ENCODE assay signal across 5 fruit fly cellular contexts in the genomic region with DNA sequence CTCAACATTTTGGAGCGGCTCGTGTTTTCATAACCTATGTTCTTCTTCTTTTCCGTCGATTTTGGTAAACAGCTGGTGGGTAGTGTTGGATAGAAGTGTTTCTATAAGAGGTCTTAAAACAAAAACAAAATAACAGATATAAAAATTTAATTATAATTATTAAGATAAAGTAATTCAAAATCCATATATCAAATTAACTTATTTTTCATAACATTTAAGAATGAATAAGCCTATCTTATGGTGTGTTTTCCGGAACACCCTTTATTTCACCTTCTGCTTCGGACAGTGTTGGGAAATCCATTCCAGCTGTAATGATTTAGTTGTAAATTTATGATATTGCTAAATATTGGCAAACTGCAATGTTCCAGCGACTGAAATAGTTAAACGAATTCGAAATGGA.
TF ChIP-seq lines count a peak whose summit lies in the region.

TSS of gene mRpS2 (minus strand) at position 64 of the 400 bp plus-strand sequence.
TSS of gene Mon1 (plus strand) at position 286 of the 400 bp plus-strand sequence.

- peak; percentile 37 for TF ChIP-seq CTCF in whole organism, embryonic (GFP tag; optimal IDR thresholded peaks at IDR 0.05; lab: Kevin White, UChicago)

TF ChIP-seq in whole organism, adult, 20 proteins besides CTCF, POLR2A, EP300 and RAD21 (continues in another document):
- TF ChIP-seq Crg-1 (GFP tag; optimal IDR thresholded peaks at IDR 0.05; lab: Kevin White, UChicago), result peak; percentile 93
- TF ChIP-seq CG33017 (tag; optimal IDR thresholded peaks at IDR 0.05; lab: Kevin White, UChicago), result peak; percentile 97
- TF ChIP-seq tj (GFP tag; optimal IDR thresholded peaks at IDR 0.05; lab: Kevin White, UChicago), result peak; percentile 68
- TF ChIP-seq CG1620 (GFP tag; optimal IDR thresholded peaks at IDR 0.05; lab: Kevin White, UChicago), result peak; percentile 87
- peak; percentile 93 for TF ChIP-seq CG7045 (GFP tag; optimal IDR thresholded peaks at IDR 0.05; lab: Kevin White, UChicago)
- peak; percentile 92 for TF ChIP-seq CG11617 (GFP tag; optimal IDR thresholded peaks at IDR 0.05; lab: Kevin White, UChicago)
- TF ChIP-seq cic (GFP tag; optimal IDR thresholded peaks at IDR 0.05; lab: Kevin White, UChicago), result peak; percentile 38
- peak; percentile 81 for TF ChIP-seq Mnt (GFP tag; optimal IDR thresholded peaks at IDR 0.05; lab: Kevin White, UChicago)
- TF ChIP-seq CG14711 (tag; optimal IDR thresholded peaks at IDR 0.05; lab: Kevin White, UChicago), result peak; percentile 97
- TF ChIP-seq CG5204 (GFP tag; optimal IDR thresholded peaks at IDR 0.05; lab: Kevin White, UChicago), result peak; percentile 80
- peak; percentile 72 for TF ChIP-seq Hr96 (GFP tag; optimal IDR thresholded peaks at IDR 0.05; lab: Kevin White, UChicago)
- TF ChIP-seq kay (GFP tag; lab: Kevin White, UChicago; ENCODE audit: borderline replicate concordance), result no peak
- no peak for TF ChIP-seq cnc (optimal IDR thresholded peaks at IDR 0.05; lab: Kevin White, UChicago)
- peak; percentile 89 for TF ChIP-seq toe (GFP tag; optimal IDR thresholded peaks at IDR 0.05; lab: Kevin White, UChicago)
- peak; percentile 72 for TF ChIP-seq ovo (GFP tag; optimal IDR thresholded peaks at IDR 0.05; lab: Kevin White, UChicago)
- TF ChIP-seq CG7101 (tag; optimal IDR thresholded peaks at IDR 0.05; lab: Kevin White, UChicago), result peak; percentile 98
- peak; percentile 87 for TF ChIP-seq pad (GFP tag; optimal IDR thresholded peaks at IDR 0.05; lab: Kevin White, UChicago)

TF ChIP-seq in whole organism, embryonic, 481 proteins besides CTCF, POLR2A, EP300 and RAD21 (continues in another document):
- TF ChIP-seq chn (GFP tag; optimal IDR thresholded peaks at IDR 0.05; lab: Kevin White, UChicago) (peak; percentile 90), bigmax (GFP tag; optimal IDR thresholded peaks at IDR 0.05; lab: Kevin White, UChicago) (peak; percentile 69), Mes4 (GFP tag; optimal IDR thresholded peaks at IDR 0.05; lab: Kevin White, UChicago) (peak; percentile 23), HmgZ (tag; optimal IDR thresholded peaks at IDR 0.05; lab: Kevin White, UChicago) (peak; percentile 92), Gsc (GFP tag; IDR thresholded peaks at IDR 0.05; lab: Robert Waterston, UW) (peak; percentile 62), Hr51 (GFP tag; optimal IDR thresholded peaks at IDR 0.05; lab: Kevin White, UChicago) (peak; percentile 87 to 96), Sox102F (GFP tag; optimal IDR thresholded peaks at IDR 0.05; lab: Kevin White, UChicago) (peak; percentile 96), CG30020 (tag; optimal IDR thresholded peaks at IDR 0.05; lab: Kevin White, UChicago) (peak; percentile 81), Ets97D (GFP tag; optimal IDR thresholded peaks at IDR 0.05; lab: Kevin White, UChicago) (peak; percentile 72), CG13775 (GFP tag; optimal IDR thresholded peaks at IDR 0.05; lab: Kevin White, UChicago) (peak; percentile 94), CG2889 (GFP tag; IDR thresholded peaks at IDR 0.05; lab: Robert Waterston, UW) (peak; percentile 93), fd102C (GFP tag; optimal IDR thresholded peaks at IDR 0.05; lab: Kevin White, UChicago) (peak; percentile 65), CG10147 (GFP tag; optimal IDR thresholded peaks at IDR 0.05; lab: Kevin White, UChicago) (peak; percentile 91), onecut (GFP tag; IDR thresholded peaks at IDR 0.05; lab: Robert Waterston, UW) (peak; percentile 78), CG5245 (GFP tag; optimal IDR thresholded peaks at IDR 0.05; lab: Kevin White, UChicago) (peak; percentile 91), sisA (GFP tag; IDR thresholded peaks at IDR 0.05; lab: Robert Waterston, UW) (peak; percentile 94), Atf-2 (GFP tag; optimal IDR thresholded peaks at IDR 0.05; lab: Kevin White, UChicago) (peak; percentile 76)

TF ChIP-seq in whole organism, prepupa, 60 proteins besides CTCF, POLR2A, EP300 and RAD21 (continues in another document):
- peak; percentile 92 for TF ChIP-seq achi (GFP tag; optimal IDR thresholded peaks at IDR 0.05; lab: Kevin White, UChicago)
- TF ChIP-seq CG4318 (GFP tag; optimal IDR thresholded peaks at IDR 0.05; lab: Kevin White, UChicago), result no peak
- peak; percentile 70 for TF ChIP-seq fd59A (GFP tag; optimal IDR thresholded peaks at IDR 0.05; lab: Kevin White, UChicago)
- peak; percentile 87 for TF ChIP-seq Eip75B (GFP tag; optimal IDR thresholded peaks at IDR 0.05; lab: Kevin White, UChicago)
- TF ChIP-seq CG32006 (GFP tag; optimal IDR thresholded peaks at IDR 0.05; lab: Kevin White, UChicago), result peak; percentile 92
- peak; percentile 90 for TF ChIP-seq CG34406 (GFP tag; optimal IDR thresholded peaks at IDR 0.05; lab: Kevin White, UChicago)
- TF ChIP-seq esn (GFP tag; optimal IDR thresholded peaks at IDR 0.05; lab: Kevin White, UChicago), result peak; percentile 95
- TF ChIP-seq fd85E (GFP tag; optimal IDR thresholded peaks at IDR 0.05; lab: Kevin White, UChicago), result peak; percentile 68
- TF ChIP-seq dsx (GFP tag; optimal IDR thresholded peaks at IDR 0.05; lab: Kevin White, UChicago; ENCODE audit: poor library complexity, severe bottlenecking), result peak; percentile 85
- TF ChIP-seq CG11902 (GFP tag; optimal IDR thresholded peaks at IDR 0.05; lab: Kevin White, UChicago), result peak; percentile 91
- peak; percentile 91 for TF ChIP-seq lz (GFP tag; optimal IDR thresholded peaks at IDR 0.05; lab: Kevin White, UChicago)
- no peak for TF ChIP-seq CG9139 (GFP tag; optimal IDR thresholded peaks at IDR 0.05; lab: Kevin White, UChicago)
- TF ChIP-seq CG10631 (GFP tag; optimal IDR thresholded peaks at IDR 0.05; lab: Kevin White, UChicago), result peak; percentile 97
- peak; percentile 90 for TF ChIP-seq CG8319 (GFP tag; optimal IDR thresholded peaks at IDR 0.05; lab: Kevin White, UChicago)
- no peak for TF ChIP-seq CG6808 (GFP tag; optimal IDR thresholded peaks at IDR 0.05; lab: Kevin White, UChicago)
- peak; percentile 91 for TF ChIP-seq pdm3 (GFP tag; optimal IDR thresholded peaks at IDR 0.05; lab: Kevin White, UChicago)
- peak; percentile 95 for TF ChIP-seq CG3919 (GFP tag; optimal IDR thresholded peaks at IDR 0.05; lab: Kevin White, UChicago)
- peak; percentile 58 for TF ChIP-seq CG6854 (GFP tag; optimal IDR thresholded peaks at IDR 0.05; lab: Kevin White, UChicago)

TF ChIP-seq in whole organism, pupa, 21 proteins besides CTCF, POLR2A, EP300 and RAD21 (continues in another document):
- no peak for TF ChIP-seq D1 (tag; optimal IDR thresholded peaks at IDR 0.05; lab: Kevin White, UChicago)
- TF ChIP-seq rn (GFP tag; IDR thresholded peaks at IDR 0.05; lab: Robert Waterston, UW), result peak; percentile 95
- peak; percentile 91 for TF ChIP-seq CG9948 (tag; optimal IDR thresholded peaks at IDR 0.05; lab: Kevin White, UChicago)
- TF ChIP-seq fd96Ca (GFP tag; IDR thresholded peaks at IDR 0.05; lab: Robert Waterston, UW), result peak; percentile 86
- peak; percentile 96 for TF ChIP-seq CG4496 (GFP tag; IDR thresholded peaks at IDR 0.05; lab: Robert Waterston, UW)
- peak; percentile 94 for TF ChIP-seq CG17806 (tag; optimal IDR thresholded peaks at IDR 0.05; lab: Kevin White, UChicago)
- peak; percentile 83 for TF ChIP-seq CG12605 (GFP tag; IDR thresholded peaks at IDR 0.05; lab: Robert Waterston, UW)
- TF ChIP-seq CG8301 (tag; optimal IDR thresholded peaks at IDR 0.05; lab: Kevin White, UChicago), result peak; percentile 90
- TF ChIP-seq CG32121 (GFP tag; IDR thresholded peaks at IDR 0.05; lab: Robert Waterston, UW), result peak; percentile 97
- no peak for TF ChIP-seq CG13204 (GFP tag; optimal IDR thresholded peaks at IDR 0.05; lab: Kevin White, UChicago)
- TF ChIP-seq CG14655 (GFP tag; optimal IDR thresholded peaks at IDR 0.05; lab: Kevin White, UChicago), result peak; percentile 93
- TF ChIP-seq Snoo (tag; optimal IDR thresholded peaks at IDR 0.05; lab: Kevin White, UChicago), result peak; percentile 88
- peak; percentile 53 for TF ChIP-seq gl (tag; optimal IDR thresholded peaks at IDR 0.05; lab: Kevin White, UChicago)
- peak; percentile 83 for TF ChIP-seq Pif1B (GFP tag; optimal IDR thresholded peaks at IDR 0.05; lab: Kevin White, UChicago)
- no peak for TF ChIP-seq Pif1A (GFP tag; optimal IDR thresholded peaks at IDR 0.05; lab: Kevin White, UChicago)
- peak; percentile 78 for TF ChIP-seq CG34367 (tag; optimal IDR thresholded peaks at IDR 0.05; lab: Kevin White, UChicago)
- peak; percentile 92 for TF ChIP-seq CG8159 (tag; optimal IDR thresholded peaks at IDR 0.05; lab: Kevin White, UChicago)
- peak; percentile 94 for TF ChIP-seq CG15710 (tag; optimal IDR thresholded peaks at IDR 0.05; lab: Kevin White, UChicago)
- TF ChIP-seq CG10348 (GFP tag; IDR thresholded peaks at IDR 0.05; lab: Robert Waterston, UW), result peak; percentile 80
- TF ChIP-seq Ets98B (GFP tag; IDR thresholded peaks at IDR 0.05; lab: Robert Waterston, UW), result peak; percentile 94

TF ChIP-seq in whole organism, wandering third instar larva, 38 proteins besides CTCF, POLR2A, EP300 and RAD21 (continues in another document):
- peak; percentile 43 for TF ChIP-seq jim (GFP tag; optimal IDR thresholded peaks at IDR 0.05; lab: Kevin White, UChicago)
- peak; percentile 83 for TF ChIP-seq br (GFP tag; optimal IDR thresholded peaks at IDR 0.05; lab: Kevin White, UChicago)
- no peak for TF ChIP-seq CrebA (GFP tag; optimal IDR thresholded peaks at IDR 0.05; lab: Kevin White, UChicago; ENCODE audit: borderline replicate concordance)
- TF ChIP-seq dmrt93B (GFP tag; optimal IDR thresholded peaks at IDR 0.05; lab: Kevin White, UChicago), result peak; percentile 86
- TF ChIP-seq GATAd (GFP tag; optimal IDR thresholded peaks at IDR 0.05; lab: Kevin White, UChicago), result peak; percentile 86
- TF ChIP-seq sage (GFP tag; optimal IDR thresholded peaks at IDR 0.05; lab: Kevin White, UChicago), result peak; percentile 81
- TF ChIP-seq Jra (GFP tag; optimal IDR thresholded peaks at IDR 0.05; lab: Kevin White, UChicago), result peak; percentile 82
- peak in 1 of 2 experiments; percentile 96 for TF ChIP-seq foxo (GFP tag; optimal IDR thresholded peaks at IDR 0.05; lab: Kevin White, UChicago)
- peak; percentile 66 for TF ChIP-seq CG32264 (GFP tag; optimal IDR thresholded peaks at IDR 0.05; lab: Kevin White, UChicago)
- TF ChIP-seq dsf (GFP tag; optimal IDR thresholded peaks at IDR 0.05; lab: Kevin White, UChicago; ENCODE audit: borderline replicate concordance), result peak; percentile 74
- TF ChIP-seq usp (GFP tag; optimal IDR thresholded peaks at IDR 0.05; lab: Kevin White, UChicago), result no peak
- no peak for TF ChIP-seq tai (GFP tag; optimal IDR thresholded peaks at IDR 0.05; lab: Kevin White, UChicago)
- TF ChIP-seq rgr (GFP tag; optimal IDR thresholded peaks at IDR 0.05; lab: Kevin White, UChicago), result peak; percentile 96
- TF ChIP-seq Mio (GFP tag; optimal IDR thresholded peaks at IDR 0.05; lab: Kevin White, UChicago), result no peak
- peak; percentile 34 for TF ChIP-seq Myc (optimal IDR thresholded peaks at IDR 0.05; lab: Kevin White, UChicago)
- TF ChIP-seq dl (GFP tag; optimal IDR thresholded peaks at IDR 0.05; lab: Kevin White, UChicago; ENCODE audit: insufficient read depth in 1 of 2, partially characterized antibody in 2 of 2), result no peak
- TF ChIP-seq OdsH (GFP tag; optimal IDR thresholded peaks at IDR 0.05; lab: Kevin White, UChicago), result peak; percentile 94
- TF ChIP-seq ey (GFP tag; optimal IDR thresholded peaks at IDR 0.05; lab: Kevin White, UChicago), result peak; percentile 83
- TF ChIP-seq fru (GFP tag; optimal IDR thresholded peaks at IDR 0.05; lab: Kevin White, UChicago), result peak; percentile 88
- no peak for TF ChIP-seq N (GFP tag; optimal IDR thresholded peaks at IDR 0.05; lab: Kevin White, UChicago)
